Worm (Caenorhabditis elegans) whole organism, L2 larva: ENCODE results near the gene F41H10.4.

ENCODE experiments used
- aly-2 ChIP-seq: fragments of 150-350 bp; optimal IDR thresholded peaks from 2 replicates; lab custom pipeline; 2014; ENCODE audit warnings: missing biosample characterization, missing genetic modification characterization
- lsy-2 ChIP-seq, 2 experiments: fragments of 150-350 bp in 1 of 2; sonication (generic microtip) in 1 of 2; optimal IDR thresholded peaks; 2 replicates each; lab custom pipeline; 2014 to 2017; ENCODE audit warnings: missing biosample characterization in 2 of 2, missing genetic modification characterization in 2 of 2
- mdl-1 ChIP-seq, 2 experiments: fragments of 150-350 bp in 1 of 2; sonication (generic microtip) in 1 of 2; optimal IDR thresholded peaks; 2 replicates each; lab custom pipeline; 2017; ENCODE audit warnings: missing biosample characterization in 2 of 2, missing genetic modification characterization in 2 of 2
- nhr-6 ChIP-seq: fragments of 150-350 bp; optimal IDR thresholded peaks from 2 replicates; lab custom pipeline; 2014; ENCODE audit warnings: missing biosample characterization, missing genetic modification characterization
- skn-1 ChIP-seq: sonication (generic microtip); optimal IDR thresholded peaks from 2 replicates; lab custom pipeline; 2017; ENCODE audit warnings: missing biosample characterization, missing genetic modification characterization
- unc-39 ChIP-seq: fragments of 150-350 bp; optimal IDR thresholded peaks from 2 replicates; lab custom pipeline; 2014; ENCODE audit warnings: missing biosample characterization, missing genetic modification characterization

- no peak for TF ChIP-seq mdl-1 (tag; optimal IDR thresholded peaks at IDR 0.05; lab: Kevin White, UChicago)
- no peak for TF ChIP-seq lsy-2 (tag; optimal IDR thresholded peaks at IDR 0.05; lab: Kevin White, UChicago)
- TF ChIP-seq aly-2: no peak
- TF ChIP-seq unc-39: no peak
- no peak for TF ChIP-seq skn-1 (tag; lab: Kevin White, UChicago)
- TF ChIP-seq nhr-6 (tag; lab: Kevin White, UChicago): peak; percentile 27
Observed at ce11 chrIV:5317106-5317505, 47.3 kb upstream of the F41H10.4 start.
